Worm (Caenorhabditis elegans) whole organism, L1 larva: Measurements from ENCODE around the gene T10B10.9.
A peak's percentile ranks its signal among the peaks of the same experiment; 100 is the strongest.

Source experiments
- C04F5.9 ChIP-seq: sonication (generic microtip); optimal IDR thresholded peaks from 2 replicates; lab custom pipeline; 2016; ENCODE audit warnings: missing genetic modification characterization, missing compliant biosample characterization
- F16B12.6 ChIP-seq: fragments of 150-350 bp; optimal IDR thresholded peaks from 2 replicates; lab custom pipeline; 2014; ENCODE audit warnings: missing biosample characterization, missing genetic modification characterization
- alr-1 ChIP-seq: fragments of 200-800 bp; sonication (Bioruptor generic); optimal IDR thresholded peaks from 2 replicates; lab custom pipeline; 2018; ENCODE audit warnings: borderline replicate concordance, mild to moderate bottlenecking, missing genetic modification characterization, missing compliant biosample characterization
- aly-2 ChIP-seq: fragments of 150-350 bp; optimal IDR thresholded peaks from 2 replicates; lab custom pipeline; 2014; ENCODE audit warnings: missing biosample characterization, missing genetic modification characterization
- blmp-1 ChIP-seq: fragments of 150-350 bp; optimal IDR thresholded peaks from 2 replicates; lab custom pipeline; 2014; ENCODE audit warnings: missing biosample characterization, missing genetic modification characterization
- ceh-8 ChIP-seq: fragments of 200-800 bp; sonication (Bioruptor generic); optimal IDR thresholded peaks from 2 replicates; lab custom pipeline; 2018; ENCODE audit warnings: mild to moderate bottlenecking, missing genetic modification characterization, moderate library complexity, missing compliant biosample characterization
- ceh-82 ChIP-seq, 3 experiments: fragments of 150-350 bp in 1 of 3; sonication (generic microtip) in 2 of 3; optimal IDR thresholded peaks; 2 replicates each; lab custom pipeline; 2014 to 2017; ENCODE audit warnings: missing biosample characterization in 3 of 3, missing genetic modification characterization in 3 of 3
- ceh-88 ChIP-seq: fragments of 200-800 bp; sonication (Bioruptor generic); IDR thresholded peaks from 2 replicates; pipeline ENCODE4 v1.3.6; 2022; ENCODE audit warnings: missing genetic modification characterization, missing compliant biosample characterization
- ceh-90 ChIP-seq: sonication (generic microtip); optimal IDR thresholded peaks from 2 replicates; lab custom pipeline; 2016; ENCODE audit warnings: missing genetic modification characterization, missing compliant biosample characterization
- ces-1 ChIP-seq: fragments of 150-350 bp; optimal IDR thresholded peaks from 2 replicates; lab custom pipeline; 2014; ENCODE audit warnings: missing biosample characterization, missing genetic modification reagents, missing genetic modification characterization
- dpl-1 ChIP-seq, 3 experiments: fragments of 150-350 bp in 2 of 3; sonication (generic microtip) in 1 of 3; optimal IDR thresholded peaks; 2 replicates each; lab custom pipeline; 2014 to 2017; ENCODE audit warnings: missing biosample characterization in 3 of 3, missing genetic modification characterization in 3 of 3, missing genetic modification reagents in 3 of 3
- efl-1 ChIP-seq, 4 experiments: fragments of 150-350 bp; optimal IDR thresholded peaks in 3 of 4; peaks in 1 of 4; 1 replicate in 1 of 4; 2 replicates in 3 of 4; lab custom pipeline; 2014; ENCODE audit warnings: missing biosample characterization in 2 of 4, missing genetic modification characterization in 2 of 4, missing genetic modification reagents in 2 of 4
- efl-3 ChIP-seq: fragments of 200-800 bp; sonication (Bioruptor generic); optimal IDR thresholded peaks from 2 replicates; lab custom pipeline; 2018; ENCODE audit warnings: mild to moderate bottlenecking, missing genetic modification characterization, missing compliant biosample characterization
- egl-27 ChIP-seq, 2 experiments: fragments of 150-350 bp in 1 of 2; sonication (generic microtip); optimal IDR thresholded peaks; 3 replicates each; lab custom pipeline; 2017 to 2018; ENCODE audit warnings: missing biosample characterization in 2 of 2, missing genetic modification characterization in 2 of 2, missing genetic modification reagents in 2 of 2
- elt-2 ChIP-seq: sonication (generic microtip); optimal IDR thresholded peaks from 2 replicates; lab custom pipeline; 2016; ENCODE audit warnings: missing genetic modification characterization, mild to moderate bottlenecking, inconsistent platforms, missing compliant biosample characterization, missing genetic modification reagents
- elt-3 ChIP-seq, 6 experiments: fragments of 150-350 bp in 1 of 6; sonication (generic microtip); optimal IDR thresholded peaks; 2 replicates each; lab custom pipeline; 2017 to 2018; ENCODE audit warnings: missing biosample characterization in 6 of 6, missing genetic modification characterization in 6 of 6, inconsistent platforms in 1 of 6
- fkh-4 ChIP-seq: sonication (generic microtip); optimal IDR thresholded peaks from 2 replicates; lab custom pipeline; 2016; ENCODE audit warnings: missing compliant biosample characterization, missing genetic modification characterization, borderline replicate concordance
- grh-1 ChIP-seq: fragments of 200-800 bp; sonication (Bioruptor generic); IDR thresholded peaks from 2 replicates; pipeline ENCODE4 v1.3.6; 2022; ENCODE audit warnings: missing genetic modification reagents, missing genetic modification characterization, missing compliant biosample characterization
- hpl-2 ChIP-seq: fragments of 150-350 bp; optimal IDR thresholded peaks from 2 replicates; lab custom pipeline; 2014; ENCODE audit warnings: missing biosample characterization, missing genetic modification reagents, missing genetic modification characterization
- lin-14 ChIP-seq: fragments of 200-800 bp; sonication (Bioruptor generic); optimal IDR thresholded peaks from 2 replicates; lab custom pipeline; 2018; ENCODE audit warnings: mild to moderate bottlenecking, missing genetic modification characterization, moderate library complexity, missing compliant biosample characterization
- lir-3 ChIP-seq: sonication (generic microtip); optimal IDR thresholded peaks from 2 replicates; lab custom pipeline; 2016; ENCODE audit warnings: mild to moderate bottlenecking, missing genetic modification characterization, moderate library complexity, missing compliant biosample characterization; ENCODE audit not compliant: poor library complexity
- lsy-2 ChIP-seq, 2 experiments: fragments of 150-350 bp; optimal IDR thresholded peaks; 2 replicates each; lab custom pipeline; 2014; ENCODE audit warnings: missing biosample characterization in 2 of 2, missing genetic modification characterization in 2 of 2
- mef-2 ChIP-seq: fragments of 150-350 bp; optimal IDR thresholded peaks from 2 replicates; lab custom pipeline; 2014; ENCODE audit warnings: missing biosample characterization, missing genetic modification characterization
- mep-1 ChIP-seq: fragments of 150-350 bp; optimal IDR thresholded peaks from 2 replicates; lab custom pipeline; 2014; ENCODE audit warnings: missing biosample characterization, missing genetic modification characterization
- nhr-12 ChIP-seq: sonication (generic microtip); optimal IDR thresholded peaks from 2 replicates; lab custom pipeline; 2017; ENCODE audit warnings: missing biosample characterization, missing genetic modification characterization
- nhr-19 ChIP-seq: fragments of 200-800 bp; sonication (Bioruptor generic); conservative IDR thresholded peaks from 2 replicates; pipeline ENCODE4 v1.3.6; 2022; ENCODE audit warnings: missing genetic modification characterization, missing compliant biosample characterization
- nhr-20 ChIP-seq: sonication (generic microtip); optimal IDR thresholded peaks from 2 replicates; lab custom pipeline; 2016; ENCODE audit warnings: mild to moderate bottlenecking, missing genetic modification characterization, missing compliant biosample characterization
- nhr-77 ChIP-seq: fragments of 150-350 bp; optimal IDR thresholded peaks from 2 replicates; lab custom pipeline; 2014; ENCODE audit warnings: missing biosample characterization, missing genetic modification characterization
- nhr-84 ChIP-seq: sonication (generic microtip); optimal IDR thresholded peaks from 2 replicates; lab custom pipeline; 2017; ENCODE audit warnings: missing biosample characterization, missing genetic modification characterization
- nhr-85 ChIP-seq: sonication (generic microtip); peaks from one replicate; lab custom pipeline; 2016; ENCODE audit warnings: missing genetic modification characterization, inconsistent platforms, missing compliant biosample characterization
- pqm-1 ChIP-seq: sonication (generic microtip); optimal IDR thresholded peaks from 3 replicates; lab custom pipeline; 2017; ENCODE audit warnings: missing biosample characterization, missing genetic modification characterization
- snpc-4 ChIP-seq: fragments of 150-350 bp; optimal IDR thresholded peaks from 2 replicates; lab custom pipeline; 2014; ENCODE audit warnings: missing biosample characterization, missing genetic modification characterization
- sox-4 ChIP-seq: sonication (generic microtip); optimal IDR thresholded peaks from 2 replicates; lab custom pipeline; 2016; ENCODE audit warnings: missing genetic modification characterization, missing compliant biosample characterization
- sptf-1 ChIP-seq: fragments of 150-350 bp; optimal IDR thresholded peaks from 2 replicates; lab custom pipeline; 2014; ENCODE audit warnings: missing biosample characterization, missing genetic modification characterization
- unc-30 ChIP-seq: sonication (generic microtip); optimal IDR thresholded peaks from 2 replicates; lab custom pipeline; 2017; ENCODE audit warnings: missing biosample characterization, missing genetic modification characterization
- xbp-1 ChIP-seq: sonication (generic microtip); optimal IDR thresholded peaks from 2 replicates; lab custom pipeline; 2016; ENCODE audit warnings: missing genetic modification characterization, missing compliant biosample characterization
- zag-1 ChIP-seq: fragments of 150-350 bp; optimal IDR thresholded peaks from 2 replicates; lab custom pipeline; 2014; ENCODE audit warnings: missing biosample characterization, missing genetic modification characterization

T10B10.9 gene

DNA sequence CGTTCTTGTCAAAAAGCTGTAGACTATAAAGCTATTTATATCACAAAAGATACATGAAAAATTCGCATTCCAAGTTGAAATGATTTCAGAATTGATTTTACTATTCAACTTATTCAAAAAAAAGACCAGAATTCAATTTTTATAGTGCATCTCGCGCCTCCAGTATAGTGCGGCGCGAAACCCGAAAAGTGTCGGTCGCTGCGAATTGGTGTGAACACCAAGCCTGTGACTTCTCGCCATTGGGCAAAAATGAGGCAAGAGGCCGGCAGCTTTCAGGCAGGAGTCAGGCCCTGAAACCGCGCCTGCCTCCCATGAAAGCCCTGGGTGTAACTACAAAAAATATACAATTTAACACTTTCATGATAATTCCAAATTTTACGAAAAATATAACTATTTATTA is 4.8 kb upstream of the T10B10.9 start:
- TF ChIP-seq snpc-4 (peak; percentile 88), F16B12.6 (tag; lab: Kevin White, UChicago) (no peak)

DNA sequence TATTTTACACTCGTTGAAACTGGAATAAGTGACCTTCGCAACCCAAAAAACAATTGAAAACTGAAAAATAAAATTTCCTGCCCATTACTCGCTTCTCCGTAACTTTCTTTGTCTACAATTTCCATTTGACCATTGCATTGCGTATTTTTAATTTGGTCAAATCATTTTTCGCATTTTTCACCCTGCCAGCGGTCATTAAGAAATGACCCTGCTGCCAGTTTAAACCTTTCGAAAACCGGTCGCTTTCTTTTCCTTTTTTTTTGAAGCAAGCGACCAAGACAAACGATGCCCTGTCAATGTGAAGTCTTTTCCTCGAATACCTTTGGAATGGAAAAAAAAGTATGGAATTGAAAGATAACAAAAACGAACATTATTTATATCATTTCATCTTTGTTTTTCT is 3.3 kb upstream of the T10B10.9 start:
- TF ChIP-seq alr-1 (no peak), unc-30 (no peak), lsy-2 (tag; optimal IDR thresholded peaks at IDR 0.05; lab: Kevin White, UChicago) (peak in 1 of 2 experiments; percentile 13), lin-14 (GFP tag; lab: Kevin White, UChicago) (peak; percentile 31), blmp-1 (tag; lab: Kevin White, UChicago) (peak; percentile 68), grh-1 (0 out of 2 replicates have a peak, but pooled peaks have one; percentile 14), egl-27 (tag; optimal IDR thresholded peaks at IDR 0.05; lab: Kevin White, UChicago) (no peak)

DNA sequence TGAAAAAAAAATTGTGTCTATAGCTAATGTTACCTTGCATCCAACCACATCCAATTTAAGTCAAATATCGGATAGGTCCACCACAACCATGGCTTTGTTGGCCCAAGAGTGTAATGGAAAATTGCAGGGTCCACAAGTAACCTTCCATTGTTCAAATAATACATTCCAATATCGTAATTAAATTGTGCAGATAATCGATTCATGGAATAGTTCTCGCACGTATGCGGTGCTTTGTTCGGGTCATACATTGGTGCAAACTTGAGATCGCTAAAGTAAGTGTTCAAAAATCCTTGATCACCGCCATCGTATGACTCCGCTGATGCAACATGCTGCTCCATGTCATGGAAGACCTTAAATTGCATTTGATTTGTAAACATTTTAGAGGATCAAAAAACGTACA is 1.1 kb upstream of the T10B10.9 start:
- no peak for TF ChIP-seq efl-1 (optimal IDR thresholded peaks at IDR 0.05; lab: Kevin White, UChicago)
- TF ChIP-seq efl-1 (GFP tag; optimal IDR thresholded peaks at IDR 0.05 in 1 of 2; lab: Kevin White, UChicago) = peak in 1 of 2 experiments; percentile 9
- no peak for TF ChIP-seq C04F5.9 (tag; lab: Kevin White, UChicago)
- TF ChIP-seq, all 84 proteins: peak for 1

DNA sequence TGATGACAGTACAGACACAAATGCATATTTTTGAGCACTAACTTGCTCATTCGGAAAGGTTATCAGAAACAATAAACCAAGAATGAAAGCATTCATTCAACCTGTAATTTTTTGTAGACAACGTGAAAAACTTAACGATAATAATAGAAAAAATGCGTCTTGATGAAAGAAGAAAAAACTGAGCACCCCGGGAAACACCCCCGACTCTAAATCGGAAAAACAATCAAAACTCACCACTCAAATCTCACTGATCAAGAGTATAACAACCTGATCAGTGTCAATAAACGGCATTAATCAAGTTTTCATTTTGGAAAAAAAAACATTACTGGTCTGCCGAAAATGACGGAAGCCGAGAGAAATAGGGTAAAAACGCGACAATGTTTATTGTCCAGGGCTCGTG is 1.9 kb downstream of the T10B10.9 start, which contains the start of gene T10B10.8:
T10B10.8 (minus strand) TSS at position 101 of the 400 bp plus-strand sequence.
- TF ChIP-seq nhr-84 (tag; lab: Kevin White, UChicago) (no peak), hpl-2 (GFP tag; lab: Kevin White, UChicago) (no peak), fkh-4 (no peak), ceh-82 (tag; optimal IDR thresholded peaks at IDR 0.05; lab: Kevin White, UChicago) (no peak), elt-2 (no peak), sox-4 (tag; lab: Kevin White, UChicago) (no peak), pqm-1 (no peak), xbp-1 (tag; lab: Kevin White, UChicago) (no peak)

DNA sequence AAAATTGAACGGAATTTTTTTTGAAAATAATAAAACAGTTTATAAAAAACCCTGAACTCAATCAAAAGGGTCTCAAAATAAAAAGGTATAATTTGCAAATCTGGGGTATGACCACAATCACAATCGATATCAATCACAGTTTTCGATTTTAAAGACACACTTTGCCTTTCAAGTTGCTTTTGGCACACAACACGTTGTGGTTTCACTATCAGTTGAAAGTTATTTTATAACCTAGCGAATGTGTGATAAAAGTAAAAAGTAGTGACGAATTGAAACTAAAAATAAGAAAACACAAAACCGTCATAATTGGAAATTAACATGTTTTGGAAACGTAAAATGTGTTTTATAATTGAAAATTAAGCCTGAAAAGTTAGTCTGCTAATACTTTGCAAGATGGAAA is 3.5 kb downstream of the T10B10.9 start:
- TF ChIP-seq zag-1 (no peak), elt-2 (peak; percentile 46), ceh-82 (tag; optimal IDR thresholded peaks at IDR 0.05; lab: Kevin White, UChicago) (no peak)

DNA sequence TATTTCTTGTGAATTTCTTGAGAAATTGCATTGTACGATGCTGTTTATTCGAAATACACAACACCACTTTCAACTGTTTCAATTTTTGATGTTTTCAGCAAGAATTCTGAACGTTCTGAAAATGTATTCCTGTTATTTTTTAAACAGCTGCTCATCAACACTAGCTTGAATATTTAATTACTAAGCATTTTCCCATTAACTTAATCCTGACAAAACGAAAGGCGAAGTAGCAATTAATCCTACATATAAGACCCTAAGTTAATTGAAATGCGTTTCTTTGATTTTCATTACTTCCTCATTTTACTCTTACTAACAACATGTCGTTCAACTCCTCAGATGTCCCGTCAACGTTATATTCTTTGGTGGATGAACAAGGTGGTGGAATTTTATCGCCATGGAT is 4.2 kb downstream of the T10B10.9 start, which contains the start of gene ocr-3:
ocr-3 (plus strand) TSS at position 301 of the 400 bp plus-strand sequence.
- TF ChIP-seq nhr-20 (tag; lab: Kevin White, UChicago) (no peak), nhr-85 (tag; lab: Kevin White, UChicago) (peak; percentile 26)
- TF ChIP-seq, all 84 proteins: peak for 1

DNA sequence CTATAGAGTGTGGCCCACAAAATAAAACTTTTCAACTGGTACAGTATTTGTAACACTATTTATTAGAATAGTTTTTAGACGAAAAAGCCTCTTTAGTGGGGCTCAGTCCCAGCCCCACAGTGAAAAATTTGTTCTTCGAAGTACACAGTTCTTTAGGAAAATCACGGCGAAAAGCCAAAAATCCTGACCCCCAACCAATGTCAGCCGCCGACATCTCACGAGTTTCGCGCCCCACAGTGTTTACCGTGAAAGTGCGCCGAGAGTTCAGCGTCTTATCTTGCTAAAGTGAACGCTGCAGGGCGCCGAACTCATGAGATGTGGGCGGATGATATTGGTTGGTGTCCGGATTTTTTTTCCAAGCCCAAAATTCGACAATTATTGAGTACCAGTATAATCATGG is 6.8 kb downstream of the T10B10.9 start:
- no peak for TF ChIP-seq ceh-88 (GFP tag; lab: Robert Waterston, UW)
- TF ChIP-seq sox-4 (tag; lab: Kevin White, UChicago) = no peak
- TF ChIP-seq fkh-4 = no peak
- TF ChIP-seq snpc-4 = peak; percentile 87
- peak; percentile 13 for TF ChIP-seq elt-2

DNA sequence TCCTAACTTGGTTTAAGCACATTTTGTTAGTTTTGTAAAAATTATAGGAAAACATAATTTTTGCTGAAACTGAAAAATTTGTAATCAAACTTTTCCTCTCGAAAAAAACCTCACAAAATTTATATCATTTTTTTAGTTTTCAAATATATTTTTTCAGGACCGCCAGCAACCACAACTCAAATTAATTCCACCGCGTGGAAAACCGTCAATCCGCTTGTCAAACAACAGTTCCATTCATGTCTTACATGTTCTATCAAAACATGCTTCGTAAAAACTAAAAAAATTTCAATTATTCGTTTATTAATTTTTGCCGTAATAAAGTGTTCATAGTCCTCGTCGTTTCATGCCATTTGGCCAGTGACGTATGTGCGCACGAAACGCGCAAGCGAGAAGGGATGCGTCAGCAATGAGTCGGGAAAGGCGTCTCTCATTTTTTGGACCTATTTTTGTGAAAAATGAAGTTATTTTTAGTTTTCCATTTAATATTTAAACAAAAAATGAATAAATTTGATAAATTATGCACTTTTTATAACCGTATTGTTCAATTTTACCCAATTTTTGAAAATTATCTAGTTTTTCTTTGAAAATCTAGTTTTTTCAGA is 9.2 kb downstream of the T10B10.9 start, which contains the start of gene ucr-2.2:
ucr-2.2 (plus strand) TSS at position 602 of the 602 bp plus-strand sequence.
- TF ChIP-seq C04F5.9 (tag; lab: Kevin White, UChicago) (peak; percentile 56), sptf-1 (tag; lab: Kevin White, UChicago) (no peak), lsy-2 (tag; optimal IDR thresholded peaks at IDR 0.05; lab: Kevin White, UChicago) (peak; percentile 86 to 88), ceh-8 (GFP tag; lab: Kevin White, UChicago) (peak; percentile 43), dpl-1 (GFP tag; optimal IDR thresholded peaks at IDR 0.05; lab: Kevin White, UChicago) (peak; percentile 62 to 80 (median 79)), mef-2 (tag; lab: Kevin White, UChicago) (peak; percentile 72), ces-1 (GFP tag; lab: Kevin White, UChicago) (no peak), lir-3 (tag; lab: Kevin White, UChicago) (no peak), mep-1 (tag; lab: Kevin White, UChicago) (peak; percentile 96), efl-3 (GFP tag; lab: Kevin White, UChicago) (no peak), nhr-19 (GFP tag; lab: Robert Waterston, UW) (peak; percentile 87), nhr-77 (tag; lab: Kevin White, UChicago) (peak; percentile 57), ceh-90 (tag; lab: Kevin White, UChicago) (no peak), hpl-2 (GFP tag; lab: Kevin White, UChicago) (no peak), nhr-84 (tag; lab: Kevin White, UChicago) (no peak), elt-3 (tag; optimal IDR thresholded peaks at IDR 0.05; lab: Kevin White, UChicago) (peak in 2 of 6 experiments; percentile 66 to 69), nhr-20 (tag; lab: Kevin White, UChicago) (peak; percentile 93), nhr-12 (tag; lab: Kevin White, UChicago) (no peak), egl-27 (tag; optimal IDR thresholded peaks at IDR 0.05; lab: Kevin White, UChicago) (no peak), ceh-88 (GFP tag; lab: Robert Waterston, UW) (peak; percentile 69), aly-2 (tag; lab: Kevin White, UChicago) (no peak)
